Fruit fly (Drosophila melanogaster): ENCODE data around the gene CG9316.

Gene CG9316

dm6 chr2L:20735121-20735855 is 8.9 kb upstream of the CG9316 start:
- TF ChIP-seq CTCF (optimal IDR thresholded peaks at IDR 0.05) (no peak), CG8478 (optimal IDR thresholded peaks at IDR 0.05) (no peak)

- TF ChIP-seq CG8478 (optimal IDR thresholded peaks at IDR 0.05) = no peak
- TF ChIP-seq CTCF (optimal IDR thresholded peaks at IDR 0.05) = no peak
These were observed 8.3 kb upstream of the CG9316 start for dm6 chr2L:20734687-20735088.

dm6 chr2L:20734066-20734686 is 7.8 kb upstream of the CG9316 start, which contains the start of gene TM9SF2:
Gene TM9SF2 (minus strand): TSS chr2L:20734309.
- TF ChIP-seq CG8478 (optimal IDR thresholded peaks at IDR 0.05) (no peak), CTCF (optimal IDR thresholded peaks at IDR 0.05) (no peak)

- no peak for TF ChIP-seq CTCF (optimal IDR thresholded peaks at IDR 0.05)
- no peak for TF ChIP-seq CG8478 (optimal IDR thresholded peaks at IDR 0.05)
These were observed 6.7 kb upstream of the CG9316 start for dm6 chr2L:20733025-20733424.

dm6 chr2L:20730182-20730581 is 3.8 kb upstream of the CG9316 start, which contains the start of gene CarT:
Gene CarT (minus strand): TSS chr2L:20730282.
- no peak for TF ChIP-seq CG8478 (optimal IDR thresholded peaks at IDR 0.05)
- TF ChIP-seq CTCF (optimal IDR thresholded peaks at IDR 0.05) = no peak

- TF ChIP-seq CG8478 (optimal IDR thresholded peaks at IDR 0.05) (no peak), CTCF (optimal IDR thresholded peaks at IDR 0.05) (no peak)
These were observed 2.3 kb downstream of the CG9316 start for dm6 chr2L:20724024-20724423.

- TF ChIP-seq CG8478 (optimal IDR thresholded peaks at IDR 0.05) = no peak
- no peak for TF ChIP-seq CTCF (optimal IDR thresholded peaks at IDR 0.05)
These were observed 4.9 kb downstream of the CG9316 start for dm6 chr2L:20721456-20721855.

dm6 chr2L:20720011-20720410 is 6.3 kb downstream of the CG9316 start:
- TF ChIP-seq CTCF (optimal IDR thresholded peaks at IDR 0.05) = no peak

dm6 chr2L:20716712-20717111 is 9.6 kb downstream of the CG9316 start:
- no peak for TF ChIP-seq CG8478 (optimal IDR thresholded peaks at IDR 0.05)
- no peak for TF ChIP-seq CTCF (optimal IDR thresholded peaks at IDR 0.05)

- no peak for TF ChIP-seq CG8478 (optimal IDR thresholded peaks at IDR 0.05)
These were observed 10.3 kb downstream of the CG9316 start for dm6 chr2L:20716077-20716476.

dm6 chr2L:20714468-20715404 is 11.6 kb downstream of the CG9316 start, which contains the start of gene Hr38:
Gene Hr38 (minus strand): TSS chr2L:20714588.
- TF ChIP-seq CTCF (optimal IDR thresholded peaks at IDR 0.05) (no peak), CG8478 (optimal IDR thresholded peaks at IDR 0.05) (no peak)

- no peak for TF ChIP-seq CG8478 (optimal IDR thresholded peaks at IDR 0.05)
- TF ChIP-seq CTCF (optimal IDR thresholded peaks at IDR 0.05) = no peak
These were observed 20.4 kb downstream of the CG9316 start for dm6 chr2L:20705869-20706368.

dm6 chr2L:20704511-20705266 is 21.7 kb downstream of the CG9316 start:
- no peak for TF ChIP-seq CTCF (optimal IDR thresholded peaks at IDR 0.05)
- TF ChIP-seq CG8478 (optimal IDR thresholded peaks at IDR 0.05) = no peak

- no peak for TF ChIP-seq CTCF (optimal IDR thresholded peaks at IDR 0.05)
- no peak for TF ChIP-seq CG8478 (optimal IDR thresholded peaks at IDR 0.05)
These were observed 25.7 kb downstream of the CG9316 start for dm6 chr2L:20700534-20701239.
